Fruit fly (Drosophila melanogaster) whole organism, adult: ENCODE data around the gene Pp2A-29B.
A peak's percentile ranks its signal among the peaks of the same experiment; 100 is the strongest.

Source experiments
- CG11617 ChIP-seq: fragments of 200-800 bp; sonication (Bioruptor generic); optimal IDR thresholded peaks from 2 replicates; lab custom pipeline; 2017; ENCODE audit warnings: mild to moderate bottlenecking, missing biosample characterization, missing genetic modification reagents, missing genetic modification characterization
- CG12768 ChIP-seq: fragments of 200-800 bp; sonication (Bioruptor generic); optimal IDR thresholded peaks from 2 replicates; lab custom pipeline; 2017; ENCODE audit warnings: missing biosample characterization, missing genetic modification characterization, mild to moderate bottlenecking, moderate library complexity, missing genetic modification reagents
- CG14711 ChIP-seq: fragments of 200-800 bp; sonication (Bioruptor generic); optimal IDR thresholded peaks from 2 replicates; lab custom pipeline; 2018; ENCODE audit warnings: missing biosample characterization, mild to moderate bottlenecking, missing genetic modification characterization, moderate library complexity
- CG1620 ChIP-seq: fragments of 200-800 bp; sonication (Bioruptor generic); optimal IDR thresholded peaks from 2 replicates; lab custom pipeline; 2016; ENCODE audit warnings: missing biosample characterization, missing genetic modification characterization
- CG33017 ChIP-seq: fragments of 200-800 bp; sonication (Bioruptor generic); optimal IDR thresholded peaks from 2 replicates; lab custom pipeline; 2018; ENCODE audit warnings: missing biosample characterization, mild to moderate bottlenecking, missing genetic modification characterization, moderate library complexity
- CG5204 ChIP-seq: fragments of 200-800 bp; sonication (Bioruptor generic); optimal IDR thresholded peaks from 2 replicates; lab custom pipeline; 2016; ENCODE audit warnings: missing biosample characterization, missing genetic modification characterization
- CG7045 ChIP-seq: fragments of 200-800 bp; sonication (Bioruptor generic); optimal IDR thresholded peaks from 2 replicates; lab custom pipeline; 2017; ENCODE audit warnings: missing biosample characterization, mild to moderate bottlenecking, missing genetic modification characterization
- CG7101 ChIP-seq: fragments of 200-800 bp; sonication (Bioruptor generic); optimal IDR thresholded peaks from 2 replicates; lab custom pipeline; 2018; ENCODE audit warnings: missing biosample characterization, mild to moderate bottlenecking, missing genetic modification characterization, moderate library complexity
- Clk ChIP-seq: fragments of 200-800 bp; sonication (Bioruptor generic); optimal IDR thresholded peaks from 2 replicates; lab custom pipeline; 2017; ENCODE audit warnings: missing biosample characterization, missing genetic modification characterization
- Crg-1 ChIP-seq: fragments of 200-800 bp; sonication (Bioruptor generic); optimal IDR thresholded peaks from 2 replicates; lab custom pipeline; 2016; ENCODE audit warnings: missing biosample characterization, missing genetic modification characterization
- Hr96 ChIP-seq: fragments of 200-800 bp; sonication (Bioruptor generic); optimal IDR thresholded peaks from 2 replicates; lab custom pipeline; 2016; ENCODE audit warnings: missing biosample characterization, missing genetic modification characterization
- Mnt ChIP-seq: fragments of 200-800 bp; sonication (Bioruptor generic); optimal IDR thresholded peaks from 2 replicates; lab custom pipeline; 2016; ENCODE audit warnings: missing biosample characterization, mild to moderate bottlenecking, missing genetic modification characterization
- bab1 ChIP-seq: fragments of 200-800 bp; sonication (Bioruptor generic); optimal IDR thresholded peaks from 3 replicates; lab custom pipeline; 2019; ENCODE audit warnings: missing biosample characterization, mild to moderate bottlenecking, missing genetic modification characterization, moderate library complexity
- cic ChIP-seq: fragments of 200-800 bp; sonication (Bioruptor generic); optimal IDR thresholded peaks from 2 replicates; lab custom pipeline; 2017; ENCODE audit warnings: missing biosample characterization, mild to moderate bottlenecking, missing genetic modification characterization, moderate library complexity
- cnc ChIP-seq, 2 experiments: fragments of >200 bp; optimal IDR thresholded peaks; 2 replicates each; lab custom pipeline; 2017
- kay ChIP-seq: fragments of 200-800 bp; sonication (Bioruptor generic); peaks from one replicate; lab custom pipeline; 2016; ENCODE audit warnings: missing biosample characterization, missing genetic modification characterization, borderline replicate concordance
- ovo ChIP-seq: fragments of 200-800 bp; sonication (Bioruptor generic); optimal IDR thresholded peaks from 2 replicates; lab custom pipeline; 2016; ENCODE audit warnings: missing biosample characterization, missing genetic modification characterization
- pad ChIP-seq: fragments of 200-800 bp; sonication (Bioruptor generic); optimal IDR thresholded peaks from 3 replicates; lab custom pipeline; 2017; ENCODE audit warnings: missing biosample characterization, missing genetic modification characterization, mild to moderate bottlenecking, moderate library complexity, missing genetic modification reagents
- tj ChIP-seq: fragments of 200-800 bp; sonication (Bioruptor generic); optimal IDR thresholded peaks from 3 replicates; lab custom pipeline; 2017; ENCODE audit warnings: missing biosample characterization, mild to moderate bottlenecking, missing genetic modification characterization, moderate library complexity
- toe ChIP-seq: fragments of 200-800 bp; sonication (Bioruptor generic); optimal IDR thresholded peaks from 2 replicates; lab custom pipeline; 2016; ENCODE audit warnings: missing biosample characterization, missing genetic modification characterization

The Pp2A-29B gene

DNA sequence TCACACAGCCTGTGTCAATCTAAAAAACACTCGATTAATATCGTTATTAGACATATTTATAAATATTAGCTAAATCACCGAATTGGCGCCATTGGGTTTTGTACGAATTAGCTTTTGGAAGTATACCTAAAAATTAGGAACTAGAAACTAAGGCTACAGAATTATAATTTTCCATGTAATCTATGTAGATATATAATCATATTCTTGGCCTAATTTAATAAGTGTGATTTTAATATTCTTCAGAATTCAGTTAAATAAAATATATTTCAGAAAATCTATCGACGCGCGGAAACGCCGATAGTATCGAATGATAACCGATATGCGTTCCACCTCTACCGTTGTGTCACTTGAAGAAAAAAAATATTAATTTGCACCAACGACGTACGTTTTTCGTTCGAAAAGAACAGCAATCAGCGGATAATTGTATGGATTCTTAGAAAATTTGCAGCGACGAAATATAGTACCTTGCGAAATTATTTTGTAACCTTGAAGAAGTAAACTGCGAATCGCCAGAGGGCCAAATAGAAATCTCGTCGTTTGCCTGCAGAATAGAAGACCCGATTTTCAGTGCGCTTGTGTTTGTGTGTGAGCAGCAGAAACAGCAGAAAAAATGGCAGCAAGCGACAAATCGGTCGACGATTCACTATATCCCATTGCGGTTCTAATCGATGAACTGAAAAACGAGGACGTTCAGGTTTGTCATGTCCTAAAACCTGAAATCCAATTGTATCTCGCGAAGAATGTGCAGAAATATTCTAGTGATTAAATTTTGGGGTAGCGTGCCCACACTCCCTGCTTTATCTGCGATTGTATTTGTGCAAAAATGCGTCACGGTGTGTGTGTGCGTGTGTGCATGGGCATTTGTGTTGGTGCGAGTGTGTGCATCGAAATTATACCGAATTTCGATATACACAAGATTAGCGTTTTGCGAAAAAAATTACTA, at the start of gene Pp2A-29B:
Pp2A-29B (plus strand) TSS at position 338 of the 943 bp plus-strand sequence.
- TF ChIP-seq Clk (GFP tag; lab: Kevin White, UChicago), result no peak
- TF ChIP-seq CG7045 (GFP tag; lab: Kevin White, UChicago), result no peak
- peak; percentile 72 for TF ChIP-seq Crg-1 (GFP tag; lab: Kevin White, UChicago)
- TF ChIP-seq pad, result peak; percentile 27
- TF ChIP-seq tj (GFP tag; lab: Kevin White, UChicago), result peak; percentile 34
- peak; percentile 45 for TF ChIP-seq Hr96 (GFP tag; lab: Kevin White, UChicago)
- peak; percentile 45 for TF ChIP-seq Mnt (GFP tag; lab: Kevin White, UChicago)
- TF ChIP-seq bab1 (GFP tag; lab: Kevin White, UChicago), result no peak
- TF ChIP-seq CG14711 (tag; lab: Kevin White, UChicago), result peak; percentile 10
- TF ChIP-seq CG5204 (GFP tag; lab: Kevin White, UChicago), result no peak
- TF ChIP-seq CG11617 (GFP tag; lab: Kevin White, UChicago), result peak; percentile 37
- peak; percentile 45 for TF ChIP-seq CG7101
- peak; percentile 66 for TF ChIP-seq kay (GFP tag; lab: Kevin White, UChicago)
- peak; percentile 25 for TF ChIP-seq CG33017 (tag; lab: Kevin White, UChicago)
- no peak for TF ChIP-seq cnc (optimal IDR thresholded peaks at IDR 0.05; lab: Kevin White, UChicago)
- TF ChIP-seq toe (GFP tag; lab: Kevin White, UChicago), result peak; percentile 86
- peak; percentile 60 for TF ChIP-seq CG1620 (GFP tag; lab: Kevin White, UChicago)
- no peak for TF ChIP-seq CG12768 (GFP tag; lab: Kevin White, UChicago)
- TF ChIP-seq ovo (GFP tag; lab: Kevin White, UChicago), result peak; percentile 58
- TF ChIP-seq cic, result peak; percentile 70

DNA sequence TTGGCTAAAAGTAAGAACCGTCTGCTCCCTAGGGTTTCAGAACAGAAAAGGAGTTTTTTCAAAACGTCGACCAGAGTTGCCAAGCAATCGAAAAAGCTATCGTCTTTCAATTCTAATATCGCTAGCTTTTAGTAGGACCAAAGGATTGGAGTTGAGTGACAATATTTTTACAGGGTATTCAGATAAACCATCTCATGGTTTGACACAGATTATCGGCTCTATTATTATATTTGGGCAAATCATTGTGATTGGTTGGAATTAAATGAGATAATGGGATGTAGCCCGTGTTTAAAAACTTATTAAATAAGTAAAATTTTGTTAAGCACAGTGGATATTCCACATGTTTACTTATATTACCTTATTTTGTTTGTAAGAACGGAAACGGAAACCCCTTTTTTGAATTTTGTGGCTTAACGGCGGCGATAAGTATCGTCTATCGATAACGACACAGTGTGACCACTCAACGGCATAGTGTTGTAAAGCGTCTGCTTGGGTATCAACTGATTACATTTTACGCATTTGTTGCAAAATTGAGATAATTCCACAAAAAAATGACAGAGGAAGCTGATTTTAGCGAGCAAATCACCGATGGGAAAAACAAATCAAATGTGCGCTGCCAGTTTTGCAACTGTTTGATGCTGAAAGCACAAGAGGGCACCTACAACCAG, 45.8 kb upstream of the Pp2A-29B start, which contains the start of the genes mtsh and strat:
mtsh (minus strand) TSS at position 51 of the 668 bp plus-strand sequence.
strat (plus strand) TSS at position 471 of the 668 bp plus-strand sequence.
- peak; percentile 60 for TF ChIP-seq Mnt (GFP tag; lab: Kevin White, UChicago)
- TF ChIP-seq cic, result peak; percentile 53
- peak; percentile 58 for TF ChIP-seq tj (GFP tag; lab: Kevin White, UChicago)
- TF ChIP-seq Crg-1 (GFP tag; lab: Kevin White, UChicago), result peak; percentile 77
- no peak for TF ChIP-seq toe (GFP tag; lab: Kevin White, UChicago)
- TF ChIP-seq pad, result peak; percentile 60
- TF ChIP-seq CG1620 (GFP tag; lab: Kevin White, UChicago), result peak; percentile 50
- TF ChIP-seq CG5204 (GFP tag; lab: Kevin White, UChicago), result no peak
- peak; percentile 66 for TF ChIP-seq CG7101
- TF ChIP-seq kay (GFP tag; lab: Kevin White, UChicago), result no peak
- peak; percentile 68 for TF ChIP-seq CG11617 (GFP tag; lab: Kevin White, UChicago)
- TF ChIP-seq ovo (GFP tag; lab: Kevin White, UChicago), result peak; percentile 47
- TF ChIP-seq Hr96 (GFP tag; lab: Kevin White, UChicago), result no peak
- TF ChIP-seq CG12768 (GFP tag; lab: Kevin White, UChicago), result peak; percentile 61
- TF ChIP-seq Clk (GFP tag; lab: Kevin White, UChicago), result no peak
- no peak for TF ChIP-seq cnc (optimal IDR thresholded peaks at IDR 0.05; lab: Kevin White, UChicago)
- TF ChIP-seq CG7045 (GFP tag; lab: Kevin White, UChicago), result peak; percentile 65
- TF ChIP-seq CG14711 (tag; lab: Kevin White, UChicago), result peak; percentile 63
- peak; percentile 32 for TF ChIP-seq CG33017 (tag; lab: Kevin White, UChicago)
- TF ChIP-seq bab1 (GFP tag; lab: Kevin White, UChicago), result peak; percentile 80

DNA sequence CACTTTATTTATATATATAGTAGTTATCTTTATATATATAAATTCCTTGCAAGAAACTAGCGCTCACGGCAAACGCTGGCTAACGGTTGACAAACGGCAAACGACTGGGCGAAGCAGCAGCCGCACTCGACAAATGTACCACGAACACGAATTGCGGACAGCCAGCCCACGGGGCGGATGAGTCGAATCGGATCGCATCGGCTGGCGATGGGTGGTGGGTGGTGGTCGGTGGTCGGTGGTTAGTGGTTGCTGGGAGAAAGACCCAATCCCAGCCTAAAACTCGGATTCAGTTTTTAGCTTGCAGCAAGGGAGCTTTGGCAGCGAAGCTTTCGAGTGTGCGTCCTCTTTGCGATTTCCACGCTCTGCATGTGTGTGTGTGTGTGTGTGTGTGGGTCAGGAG, 40.7 kb upstream of the Pp2A-29B start, which contains the start of gene CG7781:
CG7781 (minus strand) TSS at position 260 of the 400 bp plus-strand sequence.
- TF ChIP-seq cic (peak; percentile 34), CG14711 (tag; lab: Kevin White, UChicago) (no peak), CG12768 (GFP tag; lab: Kevin White, UChicago) (peak; percentile 59)

DNA sequence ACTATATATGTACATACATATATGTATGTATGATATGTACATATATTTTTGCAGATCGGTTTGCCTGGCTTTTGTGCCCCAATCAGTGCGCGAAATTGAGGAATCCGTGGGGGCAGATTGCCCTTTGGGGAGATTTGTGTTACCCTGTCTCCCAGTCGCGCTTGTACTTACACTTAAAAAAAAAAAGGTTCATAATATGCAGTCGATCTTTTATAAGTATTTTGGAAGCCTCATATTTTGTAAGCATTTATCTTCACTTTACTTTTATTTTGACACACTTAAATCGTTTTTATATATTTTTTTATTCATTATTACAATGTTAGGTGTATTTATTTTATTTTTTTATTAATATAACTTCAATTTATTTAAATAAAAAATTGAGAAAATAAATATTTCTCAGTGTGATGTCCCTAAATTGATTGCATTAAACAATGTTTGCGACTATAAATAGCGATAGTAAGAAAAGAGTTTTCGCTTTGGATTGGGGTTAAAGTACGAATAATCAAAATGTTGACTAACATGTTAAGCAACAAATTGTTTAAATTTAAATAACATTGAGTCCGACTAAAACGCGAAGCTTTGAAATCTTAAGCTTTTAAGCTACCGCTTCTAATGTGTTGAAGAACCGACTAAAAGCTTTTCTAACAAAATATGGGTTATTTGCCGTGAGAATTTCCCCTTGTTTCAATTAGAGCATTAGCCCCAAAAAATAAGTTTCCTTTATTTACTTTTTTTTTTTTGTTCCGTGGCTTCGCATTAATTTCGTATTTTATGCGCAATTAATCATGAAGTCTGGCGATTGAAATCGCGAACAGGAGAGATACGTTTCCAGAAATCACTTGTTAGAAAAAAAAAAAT, 39.2 kb upstream of the Pp2A-29B start:
- TF ChIP-seq CG11617 (GFP tag; lab: Kevin White, UChicago), result peak; percentile 42
- TF ChIP-seq bab1 (GFP tag; lab: Kevin White, UChicago), result no peak
- TF ChIP-seq toe (GFP tag; lab: Kevin White, UChicago), result no peak
- peak; percentile 59 for TF ChIP-seq CG12768 (GFP tag; lab: Kevin White, UChicago)
- TF ChIP-seq CG33017 (tag; lab: Kevin White, UChicago), result peak; percentile 68
- peak; percentile 17 for TF ChIP-seq CG7101

DNA sequence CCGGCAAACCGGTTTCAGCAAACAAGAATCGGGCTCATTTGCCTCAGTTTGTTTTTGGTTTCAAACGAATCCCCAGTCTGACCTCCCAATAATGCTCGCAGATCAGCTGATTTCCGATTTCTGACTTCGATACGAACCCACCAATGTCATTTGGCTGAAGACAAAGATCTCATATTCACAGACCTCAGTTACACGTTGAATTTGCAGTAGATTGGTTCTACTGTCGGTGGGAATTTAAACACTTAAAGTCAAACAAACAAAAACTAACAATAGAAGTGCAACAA, 38.6 kb upstream of the Pp2A-29B start, which contains the start of gene CG14275:
CG14275 (plus strand) TSS at position 185 of the 284 bp plus-strand sequence.
- no peak for TF ChIP-seq CG5204 (GFP tag; lab: Kevin White, UChicago)
- TF ChIP-seq CG33017 (tag; lab: Kevin White, UChicago), result no peak
- no peak for TF ChIP-seq kay (GFP tag; lab: Kevin White, UChicago)
- no peak for TF ChIP-seq Mnt (GFP tag; lab: Kevin White, UChicago)
- no peak for TF ChIP-seq Crg-1 (GFP tag; lab: Kevin White, UChicago)
- no peak for TF ChIP-seq tj (GFP tag; lab: Kevin White, UChicago)
- TF ChIP-seq CG7045 (GFP tag; lab: Kevin White, UChicago), result no peak
- no peak for TF ChIP-seq CG12768 (GFP tag; lab: Kevin White, UChicago)
- no peak for TF ChIP-seq ovo (GFP tag; lab: Kevin White, UChicago)
